Fruit fly (Drosophila melanogaster) whole organism, adult: ENCODE results near the gene CG32066.

Experiments
- CG11617 ChIP-seq: fragments of 200-800 bp; sonication (Bioruptor generic); optimal IDR thresholded peaks from 2 replicates; lab custom pipeline; 2017; ENCODE audit warnings: mild to moderate bottlenecking, missing biosample characterization, missing genetic modification reagents, missing genetic modification characterization
- CG12768 ChIP-seq: fragments of 200-800 bp; sonication (Bioruptor generic); optimal IDR thresholded peaks from 2 replicates; lab custom pipeline; 2017; ENCODE audit warnings: missing biosample characterization, missing genetic modification characterization, mild to moderate bottlenecking, moderate library complexity, missing genetic modification reagents
- CG14711 ChIP-seq: fragments of 200-800 bp; sonication (Bioruptor generic); optimal IDR thresholded peaks from 2 replicates; lab custom pipeline; 2018; ENCODE audit warnings: missing biosample characterization, mild to moderate bottlenecking, missing genetic modification characterization, moderate library complexity
- CG1620 ChIP-seq: fragments of 200-800 bp; sonication (Bioruptor generic); optimal IDR thresholded peaks from 2 replicates; lab custom pipeline; 2016; ENCODE audit warnings: missing biosample characterization, missing genetic modification characterization
- CG33017 ChIP-seq: fragments of 200-800 bp; sonication (Bioruptor generic); optimal IDR thresholded peaks from 2 replicates; lab custom pipeline; 2018; ENCODE audit warnings: missing biosample characterization, mild to moderate bottlenecking, missing genetic modification characterization, moderate library complexity
- CG5204 ChIP-seq: fragments of 200-800 bp; sonication (Bioruptor generic); optimal IDR thresholded peaks from 2 replicates; lab custom pipeline; 2016; ENCODE audit warnings: missing biosample characterization, missing genetic modification characterization
- CG7045 ChIP-seq: fragments of 200-800 bp; sonication (Bioruptor generic); optimal IDR thresholded peaks from 2 replicates; lab custom pipeline; 2017; ENCODE audit warnings: missing biosample characterization, mild to moderate bottlenecking, missing genetic modification characterization
- CG7101 ChIP-seq: fragments of 200-800 bp; sonication (Bioruptor generic); optimal IDR thresholded peaks from 2 replicates; lab custom pipeline; 2018; ENCODE audit warnings: missing biosample characterization, mild to moderate bottlenecking, missing genetic modification characterization, moderate library complexity
- Clk ChIP-seq: fragments of 200-800 bp; sonication (Bioruptor generic); optimal IDR thresholded peaks from 2 replicates; lab custom pipeline; 2017; ENCODE audit warnings: missing biosample characterization, missing genetic modification characterization
- Crg-1 ChIP-seq: fragments of 200-800 bp; sonication (Bioruptor generic); optimal IDR thresholded peaks from 2 replicates; lab custom pipeline; 2016; ENCODE audit warnings: missing biosample characterization, missing genetic modification characterization
- Hr96 ChIP-seq: fragments of 200-800 bp; sonication (Bioruptor generic); optimal IDR thresholded peaks from 2 replicates; lab custom pipeline; 2016; ENCODE audit warnings: missing biosample characterization, missing genetic modification characterization
- Mnt ChIP-seq: fragments of 200-800 bp; sonication (Bioruptor generic); optimal IDR thresholded peaks from 2 replicates; lab custom pipeline; 2016; ENCODE audit warnings: missing biosample characterization, mild to moderate bottlenecking, missing genetic modification characterization
- bab1 ChIP-seq: fragments of 200-800 bp; sonication (Bioruptor generic); optimal IDR thresholded peaks from 3 replicates; lab custom pipeline; 2019; ENCODE audit warnings: missing biosample characterization, mild to moderate bottlenecking, missing genetic modification characterization, moderate library complexity
- cic ChIP-seq: fragments of 200-800 bp; sonication (Bioruptor generic); optimal IDR thresholded peaks from 2 replicates; lab custom pipeline; 2017; ENCODE audit warnings: missing biosample characterization, mild to moderate bottlenecking, missing genetic modification characterization, moderate library complexity
- cnc ChIP-seq, 2 experiments: fragments of >200 bp; optimal IDR thresholded peaks; 2 replicates each; lab custom pipeline; 2017
- kay ChIP-seq: fragments of 200-800 bp; sonication (Bioruptor generic); peaks from one replicate; lab custom pipeline; 2016; ENCODE audit warnings: missing biosample characterization, missing genetic modification characterization, borderline replicate concordance
- ovo ChIP-seq: fragments of 200-800 bp; sonication (Bioruptor generic); optimal IDR thresholded peaks from 2 replicates; lab custom pipeline; 2016; ENCODE audit warnings: missing biosample characterization, missing genetic modification characterization
- pad ChIP-seq: fragments of 200-800 bp; sonication (Bioruptor generic); optimal IDR thresholded peaks from 3 replicates; lab custom pipeline; 2017; ENCODE audit warnings: missing biosample characterization, missing genetic modification characterization, mild to moderate bottlenecking, moderate library complexity, missing genetic modification reagents
- tj ChIP-seq: fragments of 200-800 bp; sonication (Bioruptor generic); optimal IDR thresholded peaks from 3 replicates; lab custom pipeline; 2017; ENCODE audit warnings: missing biosample characterization, mild to moderate bottlenecking, missing genetic modification characterization, moderate library complexity
- toe ChIP-seq: fragments of 200-800 bp; sonication (Bioruptor generic); optimal IDR thresholded peaks from 2 replicates; lab custom pipeline; 2016; ENCODE audit warnings: missing biosample characterization, missing genetic modification characterization

CG32066 gene

dm6 chr3L:10660744-10661589 is at the start of gene CG32066, which contains the start of gene CG8003:
TSS of gene CG32066 (minus strand) at chr3L:10661013.
TSS of gene CG8003 (plus strand) at chr3L:10661475.
- TF ChIP-seq cic (peak; percentile 31), tj (GFP tag; lab: Kevin White, UChicago) (peak; percentile 81), pad (GFP tag; lab: Kevin White, UChicago) (peak; percentile 42), CG12768 (peak; percentile 32), toe (GFP tag; lab: Kevin White, UChicago) (no peak), ovo (peak; percentile 7), Crg-1 (GFP tag; lab: Kevin White, UChicago) (peak; percentile 13), bab1 (GFP tag; lab: Kevin White, UChicago) (peak; percentile 55), Hr96 (GFP tag; lab: Kevin White, UChicago) (no peak), CG1620 (GFP tag; lab: Kevin White, UChicago) (peak; percentile 42), CG7045 (GFP tag; lab: Kevin White, UChicago) (peak; percentile 34), cnc (optimal IDR thresholded peaks at IDR 0.05; lab: Kevin White, UChicago) (no peak), Mnt (GFP tag; lab: Kevin White, UChicago) (peak; percentile 68), CG7101 (peak; percentile 69), CG11617 (GFP tag; lab: Kevin White, UChicago) (peak; percentile 41)

- TF ChIP-seq CG33017 (no peak), toe (GFP tag; lab: Kevin White, UChicago) (no peak), tj (GFP tag; lab: Kevin White, UChicago) (no peak), Crg-1 (GFP tag; lab: Kevin White, UChicago) (no peak), ovo (no peak), cic (no peak), CG12768 (no peak), CG11617 (GFP tag; lab: Kevin White, UChicago) (no peak), pad (GFP tag; lab: Kevin White, UChicago) (no peak), CG14711 (tag; lab: Kevin White, UChicago) (no peak), Hr96 (GFP tag; lab: Kevin White, UChicago) (no peak), Clk (GFP tag; lab: Kevin White, UChicago) (no peak), cnc (optimal IDR thresholded peaks at IDR 0.05; lab: Kevin White, UChicago) (no peak), CG1620 (GFP tag; lab: Kevin White, UChicago) (no peak), bab1 (GFP tag; lab: Kevin White, UChicago) (no peak), CG7045 (GFP tag; lab: Kevin White, UChicago) (no peak), CG5204 (no peak)
These were observed 48.3 kb upstream of the CG32066 start for dm6 chr3L:10709132-10709531.

- TF ChIP-seq CG7045 (GFP tag; lab: Kevin White, UChicago) (peak; percentile 15), bab1 (GFP tag; lab: Kevin White, UChicago) (no peak)
These were observed 43.7 kb upstream of the CG32066 start for dm6 chr3L:10704482-10704993.

- TF ChIP-seq toe (GFP tag; lab: Kevin White, UChicago) (no peak), Crg-1 (GFP tag; lab: Kevin White, UChicago) (no peak), CG7101 (no peak)
These were observed 41.4 kb upstream of the CG32066 start for dm6 chr3L:10702216-10702615.

- TF ChIP-seq CG1620 (GFP tag; lab: Kevin White, UChicago) = peak; percentile 38
- TF ChIP-seq CG11617 (GFP tag; lab: Kevin White, UChicago) = no peak
- peak; percentile 59 for TF ChIP-seq pad (GFP tag; lab: Kevin White, UChicago)
- peak; percentile 66 for TF ChIP-seq CG7101
- no peak for TF ChIP-seq Clk (GFP tag; lab: Kevin White, UChicago)
- TF ChIP-seq Crg-1 (GFP tag; lab: Kevin White, UChicago) = peak; percentile 7
- no peak for TF ChIP-seq cnc (optimal IDR thresholded peaks at IDR 0.05; lab: Kevin White, UChicago)
- TF ChIP-seq tj (GFP tag; lab: Kevin White, UChicago) = no peak
- TF ChIP-seq Hr96 (GFP tag; lab: Kevin White, UChicago) = no peak
- peak; percentile 43 for TF ChIP-seq CG7045 (GFP tag; lab: Kevin White, UChicago)
- no peak for TF ChIP-seq CG33017
- TF ChIP-seq cic = no peak
- TF ChIP-seq Mnt (GFP tag; lab: Kevin White, UChicago) = peak; percentile 5
- no peak for TF ChIP-seq toe (GFP tag; lab: Kevin White, UChicago)
- TF ChIP-seq ovo = peak; percentile 17
- TF ChIP-seq CG14711 (tag; lab: Kevin White, UChicago) = peak; percentile 38
- no peak for TF ChIP-seq CG5204
- TF ChIP-seq kay (GFP tag; lab: Kevin White, UChicago) = no peak
- peak; percentile 46 for TF ChIP-seq CG12768
- TF ChIP-seq bab1 (GFP tag; lab: Kevin White, UChicago) = no peak
These were observed 37.4 kb upstream of the CG32066 start for dm6 chr3L:10698182-10698581.

dm6 chr3L:10697413-10698118 is 36.8 kb upstream of the CG32066 start:
- TF ChIP-seq pad (GFP tag; lab: Kevin White, UChicago) = no peak
- TF ChIP-seq CG7045 (GFP tag; lab: Kevin White, UChicago) = no peak
- no peak for TF ChIP-seq Crg-1 (GFP tag; lab: Kevin White, UChicago)
- TF ChIP-seq CG5204 = no peak
- no peak for TF ChIP-seq tj (GFP tag; lab: Kevin White, UChicago)
- peak; percentile 93 for TF ChIP-seq kay (GFP tag; lab: Kevin White, UChicago)
- no peak for TF ChIP-seq Hr96 (GFP tag; lab: Kevin White, UChicago)
- TF ChIP-seq ovo = no peak
- no peak for TF ChIP-seq Clk (GFP tag; lab: Kevin White, UChicago)
- no peak for TF ChIP-seq Mnt (GFP tag; lab: Kevin White, UChicago)
- TF ChIP-seq bab1 (GFP tag; lab: Kevin White, UChicago) = no peak
- peak; percentile 30 for TF ChIP-seq cic
- TF ChIP-seq cnc (optimal IDR thresholded peaks at IDR 0.05; lab: Kevin White, UChicago) = no peak
- TF ChIP-seq CG7101 = no peak
- TF ChIP-seq CG1620 (GFP tag; lab: Kevin White, UChicago) = no peak
